Worm (Caenorhabditis elegans) whole organism, early embryonic: ENCODE results near the gene nas-6.

Experiments used
- B0310.2 ChIP-seq: sonication (generic microtip); optimal IDR thresholded peaks from 2 replicates; lab custom pipeline; 2016; ENCODE audit warnings: mild to moderate bottlenecking, missing genetic modification characterization, missing compliant biosample characterization
- ama-1 ChIP-seq: fragments of 150-350 bp; optimal IDR thresholded peaks from 2 replicates; lab custom pipeline; 2014
- flt-1 ChIP-seq: fragments of 200-800 bp; sonication (Bioruptor generic); IDR thresholded peaks from 2 replicates; pipeline ENCODE4 v1.3.6; 2022; ENCODE audit warnings: missing genetic modification characterization, missing compliant biosample characterization
- hmbx-1 ChIP-seq: sonication (generic microtip); optimal IDR thresholded peaks from 2 replicates; lab custom pipeline; 2016; ENCODE audit warnings: mild to moderate bottlenecking, missing genetic modification characterization, missing compliant biosample characterization
- sea-1 ChIP-seq: fragments of 200-800 bp; sonication (Bioruptor generic); conservative IDR thresholded peaks from 2 replicates; pipeline ENCODE4 v1.3.6; 2022; ENCODE audit warnings: missing genetic modification characterization, missing compliant biosample characterization
- tbx-37 ChIP-seq: fragments of 200-800 bp; sonication (Bioruptor generic); conservative IDR thresholded peaks from 2 replicates; pipeline ENCODE4 v1.3.6; 2022; ENCODE audit warnings: missing genetic modification reagents, missing genetic modification characterization, missing compliant biosample characterization

DNA sequence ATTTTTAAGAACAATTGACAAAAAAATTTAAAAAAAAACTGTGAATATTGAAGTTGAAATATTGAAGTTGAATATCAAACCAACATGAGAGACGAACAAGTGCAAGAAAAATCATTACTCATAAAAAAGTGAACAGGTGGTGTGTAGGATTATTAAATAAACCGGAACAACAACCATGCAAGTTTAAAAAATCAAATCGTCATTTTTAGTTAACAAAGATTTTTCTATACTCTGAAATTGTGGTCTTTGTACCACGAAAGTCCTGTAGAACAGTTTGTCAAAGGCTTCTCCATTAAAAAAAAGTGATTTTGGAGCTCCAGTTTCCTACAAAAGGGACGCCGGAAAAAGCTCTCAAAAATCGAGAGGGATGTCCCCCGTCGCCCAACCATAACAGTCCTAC is 50.6 kb downstream of the nas-6 start, which contains the start of gene C06A12.19:
- no peak for TF ChIP-seq sea-1 (GFP tag; lab: Robert Waterston, UW)
- TF ChIP-seq ama-1 = no peak
- TF ChIP-seq hmbx-1 (tag; lab: Kevin White, UChicago) = no peak
- TF ChIP-seq B0310.2 (tag; lab: Kevin White, UChicago) = no peak
- TF ChIP-seq tbx-37 (GFP tag; lab: Robert Waterston, UW) = no peak
- no peak for TF ChIP-seq flt-1 (GFP tag; lab: Robert Waterston, UW)
